Worm (Caenorhabditis elegans) whole organism, young adult: ENCODE results near the gene osm-1.

Source experiments
- athp-1 ChIP-seq: sonication (generic microtip); optimal IDR thresholded peaks from 2 replicates; lab custom pipeline; 2017; ENCODE audit warnings: mild to moderate bottlenecking, missing genetic modification characterization, missing compliant biosample characterization
- hmg-20 ChIP-seq: fragments of 200-800 bp; sonication (Bioruptor generic); IDR thresholded peaks from 2 replicates; pipeline ENCODE4 v1.3.6; 2022; ENCODE audit warnings: missing genetic modification reagents, missing genetic modification characterization, missing compliant biosample characterization
- snpc-4 ChIP-seq, 5 experiments: fragments of 150-350 bp in 1 of 5; sonication (generic microtip) in 4 of 5; optimal IDR thresholded peaks; 2 replicates each; lab custom pipeline; 2014 to 2018; ENCODE audit warnings: missing genetic modification characterization in 5 of 5, missing biosample characterization in 3 of 5, antibody characterized with exemption in 2 of 5, mild to moderate bottlenecking in 2 of 5, missing compliant biosample characterization in 2 of 5, missing genotype in 2 of 5, moderate library complexity in 2 of 5, missing genetic modification reagents in 1 of 5
- unc-62 ChIP-seq: fragments of 150-350 bp; optimal IDR thresholded peaks from 2 replicates; lab custom pipeline; 2014; ENCODE audit warnings: missing biosample characterization, missing genetic modification reagents, missing genetic modification characterization
- ztf-26 ChIP-seq: sonication (generic microtip); optimal IDR thresholded peaks from 2 replicates; lab custom pipeline; 2017; ENCODE audit warnings: missing genetic modification characterization, missing compliant biosample characterization

DNA sequence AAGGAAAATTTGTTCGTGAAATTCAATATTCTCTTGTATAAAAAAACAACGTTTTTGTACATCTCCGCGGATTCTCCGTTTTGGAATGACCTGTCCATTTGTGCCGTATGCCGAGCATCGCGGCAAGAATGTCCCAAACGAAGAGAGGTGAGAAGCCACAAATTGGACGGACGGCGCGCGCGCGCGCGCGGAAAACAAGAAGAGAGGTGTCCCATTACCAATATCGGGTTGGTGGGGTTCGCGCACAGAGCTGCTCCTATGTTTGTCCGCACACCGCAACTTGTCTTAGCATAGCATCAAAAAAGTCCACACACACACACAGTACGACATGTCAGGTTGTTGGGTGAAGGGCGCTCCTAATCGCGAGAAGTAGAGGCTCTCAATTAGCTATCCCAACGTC is 51.1 kb downstream of the osm-1 start:
- no peak for TF ChIP-seq hmg-20 (GFP tag; lab: Robert Waterston, UW)
- TF ChIP-seq ztf-26 (tag; lab: Kevin White, UChicago), result no peak
- no peak for TF ChIP-seq unc-62
- TF ChIP-seq snpc-4 (GFP tag; optimal IDR thresholded peaks at IDR 0.05; lab: Kevin White, UChicago), result no peak
- no peak for TF ChIP-seq snpc-4 (tag; optimal IDR thresholded peaks at IDR 0.05; lab: Kevin White, UChicago)
- no peak for TF ChIP-seq athp-1 (tag; lab: Kevin White, UChicago)
